Fruit fly (Drosophila melanogaster): ENCODE results near the gene Fhos.

Gene Fhos

DNA sequence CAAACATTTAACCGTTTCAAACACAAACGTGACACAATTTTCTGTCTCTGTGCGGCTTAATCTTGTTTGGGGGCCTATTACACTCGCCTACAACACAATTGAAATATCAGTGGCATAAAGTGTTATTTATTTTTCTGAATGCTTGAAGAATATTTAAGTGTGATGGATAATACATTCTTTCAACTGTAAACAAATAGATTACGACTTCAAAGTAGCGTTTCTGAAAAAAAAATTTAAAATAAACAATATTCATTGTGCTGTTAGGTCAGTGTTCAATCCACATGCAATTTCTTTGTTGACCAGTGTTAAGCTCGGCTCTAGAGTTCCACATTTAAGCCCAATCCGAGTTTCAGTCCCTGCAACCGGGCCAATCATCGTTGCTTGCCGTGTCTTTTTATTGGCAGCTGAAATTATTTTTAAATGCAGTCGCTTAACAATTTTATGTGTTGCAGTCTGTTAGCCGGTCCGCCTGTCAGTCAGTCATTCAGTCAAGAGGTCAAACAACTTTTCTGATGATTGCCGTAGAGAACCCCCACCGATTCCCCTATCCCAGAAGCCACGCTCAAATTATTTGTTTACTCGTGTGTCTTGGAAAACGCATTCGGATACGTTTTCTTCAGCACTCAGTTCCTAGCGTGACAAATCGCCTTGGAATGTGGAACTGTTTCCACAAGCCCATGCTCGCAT lies 19.7 kb downstream of the Fhos start:
- TF ChIP-seq CG8478 (optimal IDR thresholded peaks at IDR 0.05): no peak
- TF ChIP-seq CTCF (optimal IDR thresholded peaks at IDR 0.05): no peak

DNA sequence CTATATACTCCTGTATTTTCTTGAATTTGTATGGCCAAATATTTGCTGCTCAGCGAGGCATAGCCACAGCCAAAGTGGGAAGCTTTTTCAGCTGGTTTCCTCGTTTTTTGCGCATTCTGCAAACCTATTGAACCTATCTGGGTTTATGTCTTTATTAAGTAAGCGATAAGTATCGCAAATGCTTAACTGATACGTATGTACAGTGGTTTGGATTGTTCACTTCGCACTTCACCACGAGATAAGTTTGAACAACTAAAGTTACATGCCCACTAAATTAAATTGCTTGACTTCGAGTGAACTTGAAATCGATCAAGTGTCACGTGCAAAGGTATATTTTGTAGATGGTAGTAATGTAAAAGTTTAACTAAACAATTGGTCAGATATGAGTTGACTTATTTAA lies 20.3 kb downstream of the Fhos start:
- TF ChIP-seq CTCF (optimal IDR thresholded peaks at IDR 0.05) (no peak), CG8478 (optimal IDR thresholded peaks at IDR 0.05) (no peak)

DNA sequence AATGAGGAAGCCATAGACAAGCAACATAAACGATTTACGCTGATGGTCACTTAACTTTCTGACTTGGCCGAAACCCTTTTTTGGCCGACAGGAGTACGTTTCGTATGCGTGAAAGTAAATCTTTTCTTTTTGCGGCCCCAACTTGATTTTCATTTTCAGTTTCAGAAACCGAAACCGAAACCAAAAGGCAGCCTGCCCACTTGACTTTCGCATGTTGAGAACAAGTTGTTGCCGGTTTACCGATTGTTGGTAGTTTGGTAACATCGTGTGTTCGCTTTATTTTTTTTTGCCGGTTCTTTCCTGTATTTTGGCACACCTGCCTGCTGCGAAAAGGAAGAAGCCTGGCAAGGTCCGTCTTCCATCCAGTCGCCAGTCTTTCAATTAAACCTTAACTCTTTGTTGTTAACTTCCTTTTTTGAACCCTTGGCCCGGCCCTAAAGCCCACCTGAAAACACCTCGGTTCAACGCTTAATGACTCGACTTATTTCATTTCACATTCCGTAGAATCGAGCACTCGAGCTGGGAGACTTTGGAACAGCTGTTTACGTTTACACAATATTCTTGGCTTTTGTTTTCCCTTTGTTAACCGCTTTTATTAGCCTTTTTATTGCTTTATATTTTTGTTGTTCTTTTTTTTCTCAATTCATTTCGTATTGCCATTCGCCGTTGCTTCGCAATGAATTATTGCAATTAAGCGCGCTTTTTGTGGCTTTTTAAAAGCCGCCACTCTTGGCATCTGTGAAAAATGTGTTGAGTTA lies 21.7 kb downstream of the Fhos start:
- TF ChIP-seq CG8478 (optimal IDR thresholded peaks at IDR 0.05) (no peak), CTCF (optimal IDR thresholded peaks at IDR 0.05) (no peak)

DNA sequence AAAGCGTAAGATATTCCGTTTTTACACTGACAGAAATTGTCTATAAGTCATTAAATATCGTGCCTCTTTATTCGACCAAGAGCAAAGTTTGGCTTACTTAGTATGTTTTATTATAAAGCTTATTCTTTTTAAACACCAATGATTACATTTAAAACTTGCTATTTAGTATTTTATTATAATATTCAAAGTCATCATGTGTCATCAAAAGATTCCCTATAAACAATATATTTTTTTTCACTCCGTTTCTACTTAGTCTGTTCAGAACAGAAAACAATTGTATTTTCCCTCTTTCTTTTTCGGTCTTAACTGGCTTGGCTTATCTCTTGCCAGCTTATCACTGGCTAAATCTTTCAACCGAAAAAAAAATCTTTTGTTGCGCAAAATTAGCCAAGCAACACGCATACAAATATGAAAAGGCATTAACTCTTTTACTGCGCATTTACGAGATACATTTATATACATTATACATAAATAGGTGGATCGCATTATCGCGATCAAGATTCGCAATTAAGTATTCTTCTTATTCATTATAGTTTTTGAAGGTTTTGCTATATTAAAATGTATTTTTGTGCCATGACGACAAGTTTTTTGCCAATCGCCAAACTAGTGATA lies 24.0 kb downstream of the Fhos start:
- no peak for TF ChIP-seq CG8478 (optimal IDR thresholded peaks at IDR 0.05)
- TF ChIP-seq CTCF (optimal IDR thresholded peaks at IDR 0.05): no peak

DNA sequence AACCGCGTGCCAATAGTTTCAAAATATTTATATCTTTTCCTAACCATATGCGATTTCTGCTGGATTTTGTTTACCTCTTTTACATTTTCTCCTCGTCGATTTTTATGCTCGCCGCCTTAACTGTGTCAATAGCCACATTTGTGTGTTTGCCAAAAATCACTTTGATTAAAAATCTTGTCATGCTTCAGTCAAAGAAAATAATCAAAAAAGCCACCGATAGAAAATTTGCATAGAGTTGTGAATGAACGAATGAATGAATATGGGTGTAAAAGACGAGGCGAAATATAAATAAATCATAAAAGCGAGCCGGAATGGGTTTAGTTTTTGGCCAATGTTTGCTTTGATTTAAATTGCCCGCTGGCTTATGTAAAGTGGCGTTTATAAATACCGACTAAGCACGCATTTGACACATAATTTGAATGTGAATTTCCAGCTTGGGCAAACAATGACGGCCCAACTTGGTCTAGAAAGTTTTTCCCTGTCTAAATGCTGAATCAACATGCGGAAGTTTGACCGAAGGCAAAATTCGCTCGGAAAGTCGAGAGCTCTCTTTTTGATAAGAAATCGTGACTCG lies 27.4 kb downstream of the Fhos start:
- TF ChIP-seq CTCF (optimal IDR thresholded peaks at IDR 0.05): no peak
- TF ChIP-seq CG8478 (optimal IDR thresholded peaks at IDR 0.05): no peak

DNA sequence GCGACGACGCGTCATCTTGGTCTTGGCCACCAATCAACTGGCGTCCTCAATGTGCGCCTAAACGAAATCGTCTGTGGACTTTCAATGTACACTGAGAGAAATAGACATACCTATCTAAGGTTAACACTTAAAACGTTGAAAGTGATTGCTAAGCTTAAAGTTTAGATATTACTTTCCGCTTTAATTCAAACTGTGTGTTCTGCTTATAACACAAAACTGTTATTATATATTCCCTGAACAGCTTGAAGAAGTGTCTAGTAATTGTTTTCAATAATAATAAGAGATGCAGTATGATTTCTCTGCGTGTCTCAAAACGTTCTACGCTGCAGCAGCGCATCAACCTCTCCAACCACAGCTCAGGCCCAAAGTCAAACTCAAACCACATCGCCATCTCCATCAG lies 28.6 kb downstream of the Fhos start:
- TF ChIP-seq CG8478 (optimal IDR thresholded peaks at IDR 0.05) (no peak), CTCF (optimal IDR thresholded peaks at IDR 0.05) (no peak)

DNA sequence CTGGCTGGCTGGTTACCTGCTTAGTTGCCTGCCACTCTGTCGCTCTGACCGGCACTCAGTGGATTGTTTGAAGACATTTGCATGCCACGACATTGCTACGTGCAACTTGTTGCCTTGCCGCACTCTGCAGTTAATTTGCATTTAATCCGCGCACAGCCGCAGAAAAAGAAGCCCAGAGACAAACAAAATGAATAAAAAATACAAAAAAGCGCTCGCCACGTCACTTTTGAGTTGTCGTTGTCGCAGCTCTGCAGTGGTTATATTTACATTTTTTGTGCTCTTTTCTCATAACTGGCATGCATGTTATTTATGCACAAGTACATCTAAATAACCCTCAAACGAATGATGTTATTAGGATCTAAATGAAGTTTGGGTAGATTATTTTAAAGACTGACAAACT lies 29.9 kb downstream of the Fhos start:
- no peak for TF ChIP-seq CG8478 (optimal IDR thresholded peaks at IDR 0.05)

DNA sequence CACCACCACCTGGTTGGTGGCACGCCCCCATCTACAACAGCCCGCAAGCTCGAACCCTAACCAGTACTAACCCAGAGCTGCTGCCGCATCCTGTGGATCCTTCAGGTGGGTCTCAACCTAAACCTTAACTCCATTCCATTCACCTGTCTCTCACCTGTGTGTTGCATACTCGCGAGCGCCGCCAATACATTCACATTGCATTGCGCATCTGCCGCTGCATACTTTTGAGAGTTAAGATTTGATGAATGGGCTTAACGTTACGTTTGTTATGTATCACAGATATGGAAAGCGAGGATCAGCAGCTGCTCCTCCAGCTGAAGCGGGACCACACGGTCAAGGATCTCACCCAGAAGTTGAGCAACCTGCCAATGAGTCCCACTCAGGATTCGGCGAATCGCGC lies 33.8 kb downstream of the Fhos start:
- no peak for TF ChIP-seq CTCF (optimal IDR thresholded peaks at IDR 0.05)
- TF ChIP-seq CG8478 (optimal IDR thresholded peaks at IDR 0.05): no peak

DNA sequence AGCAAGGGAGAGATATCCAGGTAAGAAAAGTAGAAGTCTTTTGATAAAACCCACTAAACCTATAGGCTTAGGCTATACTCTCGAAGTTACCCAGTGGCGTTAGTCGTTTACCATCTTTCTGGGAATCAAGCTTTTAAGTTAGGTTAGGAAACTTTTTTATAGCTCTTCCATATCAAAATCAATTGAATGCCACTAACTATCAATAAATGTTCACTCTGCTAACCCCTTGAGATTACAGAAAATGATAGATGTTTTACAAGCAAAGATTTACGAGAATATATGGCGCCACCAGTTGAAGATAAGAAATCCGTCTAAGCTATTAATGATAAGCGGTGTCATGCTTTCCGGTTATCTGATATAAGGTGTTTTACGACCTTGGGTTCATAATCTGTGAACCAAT lies 34.3 kb downstream of the Fhos start:
- TF ChIP-seq CTCF (optimal IDR thresholded peaks at IDR 0.05) (no peak), CG8478 (optimal IDR thresholded peaks at IDR 0.05) (no peak)

DNA sequence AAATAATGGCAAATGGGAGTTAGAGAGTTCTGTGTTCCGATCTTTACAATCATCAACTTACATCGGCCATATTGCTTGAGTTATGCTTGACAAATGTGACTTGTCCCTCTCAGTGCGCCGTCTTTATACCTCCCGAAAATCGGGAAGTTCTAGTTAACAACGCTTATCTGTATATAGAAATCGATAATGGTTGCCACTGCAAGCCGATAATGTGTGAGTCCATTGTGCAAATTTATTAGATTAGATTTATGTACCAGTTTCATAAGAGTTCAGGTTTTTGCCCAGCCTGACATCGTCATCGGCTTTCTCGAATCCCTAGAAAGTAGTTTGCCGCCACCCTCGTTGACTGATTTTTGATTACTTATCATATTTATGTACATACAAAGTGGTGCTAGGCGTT lies 35.0 kb downstream of the Fhos start, which contains the start of gene Acbp5:
Gene Acbp5, minus strand, starts transcription at position 101 of the 400 bp plus-strand sequence.
- TF ChIP-seq CTCF (optimal IDR thresholded peaks at IDR 0.05) (no peak), CG8478 (optimal IDR thresholded peaks at IDR 0.05) (no peak)

DNA sequence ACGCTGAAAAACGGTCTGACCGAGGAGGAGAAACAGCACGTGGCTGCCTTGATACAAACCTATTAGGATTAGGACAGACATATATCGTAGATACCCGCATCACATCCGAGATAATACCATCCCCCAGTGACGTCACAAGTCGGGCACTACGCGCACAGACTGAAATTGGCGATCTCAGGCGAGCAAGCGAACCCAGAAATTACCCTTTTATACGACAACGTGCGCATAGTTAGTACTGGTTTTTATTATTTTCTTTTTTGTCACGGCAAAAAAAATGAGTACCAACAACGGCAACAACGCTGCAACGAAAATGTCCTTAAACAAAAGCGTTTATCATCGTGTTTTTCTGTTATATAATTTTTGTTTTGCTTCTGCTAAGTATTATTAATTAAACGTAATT lies 44.7 kb downstream of the Fhos start:
- TF ChIP-seq CG8478 (optimal IDR thresholded peaks at IDR 0.05) (no peak), CTCF (optimal IDR thresholded peaks at IDR 0.05) (no peak)

DNA sequence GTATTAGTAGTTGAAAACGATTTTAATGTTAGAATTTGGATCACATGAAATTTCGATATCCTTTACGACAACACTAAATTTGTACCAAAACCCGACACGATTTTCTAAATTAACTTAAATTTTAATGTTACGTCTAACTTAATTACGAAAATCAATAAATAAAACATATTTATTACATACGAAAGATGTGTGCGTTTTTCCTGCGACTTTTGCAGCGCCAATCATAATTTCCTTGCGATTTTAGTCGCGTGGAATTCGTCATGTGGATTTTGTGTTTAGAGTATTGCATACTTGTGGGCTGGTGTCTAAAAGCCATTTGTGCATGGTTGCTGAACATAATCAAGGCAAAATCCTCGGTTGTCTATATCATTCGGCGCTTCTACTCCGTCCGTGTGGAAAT lies 45.1 kb downstream of the Fhos start:
- TF ChIP-seq CG8478 (optimal IDR thresholded peaks at IDR 0.05) (no peak), CTCF (optimal IDR thresholded peaks at IDR 0.05) (no peak)

DNA sequence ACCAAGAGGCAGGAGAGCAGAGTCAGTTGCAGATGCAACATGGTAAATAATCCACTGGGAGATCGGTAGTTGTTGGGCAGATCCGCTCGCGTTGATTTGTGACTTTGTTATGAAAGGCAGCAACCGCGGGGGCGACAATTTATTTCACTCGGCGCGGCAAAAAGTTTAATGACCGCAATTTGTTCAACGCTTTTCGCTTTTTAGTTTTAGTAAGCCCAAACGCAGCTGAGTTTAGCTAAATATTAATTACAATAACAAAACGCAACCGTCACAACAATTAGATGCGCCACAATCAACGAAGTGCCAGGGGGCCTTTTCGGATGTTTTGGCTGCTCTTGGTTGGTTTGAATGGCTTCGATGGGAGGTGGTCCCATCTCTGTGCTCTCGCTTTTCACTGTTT lies 47.0 kb downstream of the Fhos start, which contains the start of gene CG13310:
Gene CG13310, minus strand, starts transcription at position 101 of the 400 bp plus-strand sequence.
- TF ChIP-seq CG8478 (optimal IDR thresholded peaks at IDR 0.05) (no peak), CTCF (optimal IDR thresholded peaks at IDR 0.05) (no peak)

DNA sequence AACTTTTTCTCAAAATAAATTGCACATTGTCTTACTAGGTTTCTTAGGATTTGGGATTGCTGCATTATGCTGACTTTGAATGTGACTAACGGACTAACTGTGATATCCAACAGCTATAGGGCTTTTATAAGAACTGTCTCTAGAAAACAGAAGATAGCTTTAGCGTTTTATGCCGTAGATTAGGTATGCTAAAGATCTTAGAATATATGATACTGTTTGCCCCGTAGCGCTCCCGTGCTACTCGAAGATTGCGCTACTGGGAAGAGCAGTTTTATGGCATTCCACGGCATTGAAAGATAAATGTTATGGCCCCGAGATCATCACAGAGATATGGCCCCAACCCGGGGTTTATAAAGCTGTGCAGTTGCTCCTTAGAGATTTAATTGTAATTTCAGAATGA lies 48.6 kb downstream of the Fhos start, which contains the start of the genes CG13311 and CG34426:
Gene CG13311, minus strand, starts transcription at position 101 of the 400 bp plus-strand sequence.
Gene CG34426, plus strand, starts transcription at position 400 of the 400 bp plus-strand sequence.
- TF ChIP-seq CG8478 (optimal IDR thresholded peaks at IDR 0.05) (no peak), CTCF (optimal IDR thresholded peaks at IDR 0.05) (no peak)

DNA sequence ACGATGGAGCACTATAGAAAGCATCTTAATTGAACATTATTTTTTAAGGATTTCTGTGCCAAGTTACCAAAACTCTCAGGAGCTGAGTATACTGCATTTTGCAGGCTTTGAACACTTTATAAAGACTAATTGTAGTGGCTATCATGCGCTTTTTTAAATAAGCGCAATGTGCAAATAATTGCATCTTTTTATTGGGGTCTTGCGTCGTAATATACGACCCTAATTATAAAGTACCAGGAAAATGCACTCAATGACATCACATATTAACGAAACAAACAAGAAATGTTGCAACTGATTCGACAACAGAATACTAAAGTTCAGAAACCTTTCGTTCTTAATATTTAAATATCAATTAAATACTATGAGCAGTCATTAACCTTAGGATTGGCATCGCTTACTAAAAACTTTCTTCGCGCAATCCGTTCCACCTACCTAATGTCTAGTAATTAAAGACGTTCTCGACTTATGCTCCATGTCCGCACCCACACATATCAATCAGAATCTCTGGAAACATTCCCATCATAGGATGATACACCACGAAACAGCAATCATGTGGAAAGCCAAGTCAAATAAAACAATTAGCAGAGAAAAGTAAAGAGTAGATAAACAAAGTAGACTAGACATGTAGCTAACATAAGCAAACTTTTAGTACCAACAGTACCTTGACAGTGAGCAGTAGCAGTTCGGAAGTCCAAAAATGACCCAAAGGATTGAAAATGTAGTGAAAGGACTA lies 50.8 kb downstream of the Fhos start, which contains the start of the genes CG32023 and CG34427:
Gene CG32023, minus strand, starts transcription at position 101 of the 733 bp plus-strand sequence.
Gene CG34427, plus strand, starts transcription at position 683 of the 733 bp plus-strand sequence.
- no peak for TF ChIP-seq CG8478 (optimal IDR thresholded peaks at IDR 0.05)

Measured in S2 (cell line).